Worm (Caenorhabditis elegans): ENCODE data around the gene best-13.
A peak's percentile ranks its signal among the peaks of the same experiment; 100 is the strongest.

The best-13 gene

DNA sequence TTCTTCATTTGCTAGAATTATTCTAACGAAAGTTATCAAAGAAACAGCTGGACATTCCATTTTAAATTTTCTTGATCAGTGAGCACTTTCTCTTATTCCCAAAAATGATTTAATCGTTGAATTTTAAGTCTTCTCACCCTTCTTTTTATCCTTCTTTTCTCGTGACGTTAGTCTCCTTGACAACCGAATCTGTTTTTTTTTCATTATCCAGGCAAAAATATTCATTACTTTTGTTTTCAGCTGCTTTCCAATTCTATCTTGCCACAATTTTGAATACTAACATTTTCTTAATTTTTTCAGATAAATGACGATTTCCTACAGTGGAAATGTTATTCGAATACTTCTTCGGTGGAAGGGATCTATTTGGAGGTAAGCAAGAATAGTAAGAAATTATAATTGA is at the start of gene best-13:
Gene best-13, plus strand, starts transcription at position 301 of the 400 bp plus-strand sequence.
- TF ChIP-seq R02D3.7 (tag; optimal IDR thresholded peaks at IDR 0.05) (no peak), lin-39 (tag; optimal IDR thresholded peaks at IDR 0.05) (no peak), ceh-32 (tag; optimal IDR thresholded peaks at IDR 0.05; ENCODE audit: poor library complexity) (no peak), ama-1 (optimal IDR thresholded peaks at IDR 0.05) (no peak), mes-2 (tag; optimal IDR thresholded peaks at IDR 0.05; ENCODE audit: poor library complexity, severe bottlenecking) (no peak), lsy-2 (tag; optimal IDR thresholded peaks at IDR 0.05) (no peak)

DNA sequence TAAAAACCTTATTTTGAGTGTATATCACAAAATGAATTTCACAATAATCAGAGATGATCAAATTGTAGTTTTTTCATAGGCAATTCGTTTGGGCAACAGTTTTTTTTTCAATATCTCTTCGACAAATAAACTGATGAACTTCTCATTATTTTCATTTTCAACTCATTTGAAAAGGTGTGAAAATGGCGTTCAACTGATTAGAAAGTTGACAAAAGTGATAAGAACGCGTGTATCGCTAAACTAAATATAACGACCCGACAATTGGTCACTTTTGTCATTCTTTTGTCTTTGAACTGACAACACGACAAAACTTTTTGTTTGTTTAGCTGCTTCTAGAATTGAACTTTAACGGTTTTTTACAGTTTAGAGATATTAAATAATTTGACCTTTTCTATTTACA is 48.8 kb upstream of the best-13 start:
- TF ChIP-seq dmd-6 (GFP tag; IDR thresholded peaks at IDR 0.05) (peak; percentile 30; the same call in 1 of the 2 replicates), dve-1 (tag; optimal IDR thresholded peaks at IDR 0.05; ENCODE audit: insufficient read depth) (peak; percentile 13), mdl-1 (tag; optimal IDR thresholded peaks at IDR 0.05) (no peak), pqm-1 (tag; optimal IDR thresholded peaks at IDR 0.05) (peak; percentile 47)

DNA sequence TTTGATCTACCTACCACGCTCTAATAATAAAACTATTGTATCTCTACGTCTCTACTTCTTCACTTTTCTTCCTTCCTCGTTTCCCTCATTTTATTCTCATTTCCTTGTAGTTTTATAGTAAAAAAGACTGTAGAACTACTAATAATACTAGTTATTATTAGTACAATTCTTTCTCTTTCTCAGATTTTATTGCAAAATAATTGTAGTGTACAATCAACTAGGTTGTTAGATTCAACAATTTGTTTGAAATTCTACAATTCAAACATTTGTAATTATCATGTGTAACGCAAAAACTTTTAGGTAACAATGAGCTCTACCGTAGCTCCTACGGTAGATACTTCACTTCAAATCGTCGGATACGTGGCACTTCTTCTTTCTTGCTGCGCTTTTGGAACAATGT is 48.0 kb upstream of the best-13 start, which contains the start of gene K07F5.12:
Gene K07F5.12, plus strand, starts transcription at position 301 of the 400 bp plus-strand sequence.
- TF ChIP-seq dmd-6 (GFP tag; IDR thresholded peaks at IDR 0.05) (no peak), ceh-44 (GFP tag; IDR thresholded peaks at IDR 0.05) (no peak), dmd-8 (GFP tag; IDR thresholded peaks at IDR 0.05) (no peak), F10B5.3 (tag; optimal IDR thresholded peaks at IDR 0.05) (no peak), unc-39 (tag; optimal IDR thresholded peaks at IDR 0.05) (no peak), duxl-1 (tag; optimal IDR thresholded peaks at IDR 0.05; ENCODE audit: poor library complexity) (no peak), zag-1 (tag; optimal IDR thresholded peaks at IDR 0.05) (no peak), mdl-1 (tag; optimal IDR thresholded peaks at IDR 0.05) (no peak), ceh-20 (GFP tag; IDR thresholded peaks at IDR 0.05) (no peak), F26F4.8 (GFP tag; conservative IDR thresholded peaks at IDR 0.05) (no peak), snpc-4 (tag; optimal IDR thresholded peaks at IDR 0.05) (no peak), lim-7 (GFP tag; IDR thresholded peaks at IDR 0.05) (no peak), R02D3.7 (tag; optimal IDR thresholded peaks at IDR 0.05) (no peak), mes-2 (tag; optimal IDR thresholded peaks at IDR 0.05; ENCODE audit: poor library complexity, severe bottlenecking) (no peak)

DNA sequence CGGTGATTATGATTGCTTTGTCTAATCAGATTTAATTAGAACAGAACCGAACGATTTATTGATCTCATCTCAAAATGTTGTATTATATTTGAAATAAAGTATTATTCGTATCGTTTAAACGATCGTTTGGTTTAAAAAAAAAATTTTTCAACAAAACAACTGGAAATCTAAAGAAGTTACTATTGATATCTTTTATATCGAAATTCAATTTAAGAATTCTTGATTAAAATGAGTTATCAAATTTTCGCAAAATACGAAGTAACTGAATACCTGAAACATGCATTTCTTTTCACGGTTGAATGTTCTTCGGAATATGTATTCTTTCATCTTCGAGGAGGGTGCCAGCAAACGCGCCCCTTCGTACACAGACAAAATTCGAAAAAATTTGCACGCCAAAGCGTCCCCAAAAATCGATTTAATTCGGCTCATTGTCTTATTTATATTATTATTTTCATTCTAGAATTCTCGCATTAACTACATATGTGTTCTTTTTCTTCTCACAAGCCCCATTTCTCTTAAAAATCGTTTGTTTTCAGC is 45.7 kb upstream of the best-13 start, which contains the start of gene npp-1:
Gene npp-1, plus strand, starts transcription at position 537 of the 537 bp plus-strand sequence.
- TF ChIP-seq zfp-3 (GFP tag; conservative IDR thresholded peaks at IDR 0.05) (no peak), madf-9 (GFP tag; conservative IDR thresholded peaks at IDR 0.05) (no peak), ceh-62 (tag; optimal IDR thresholded peaks at IDR 0.05) (no peak), lin-38 (GFP tag; IDR thresholded peaks at IDR 0.05) (peak; percentile 86), ama-1 (optimal IDR thresholded peaks at IDR 0.05) (no peak), T20F7.1 (GFP tag; optimal IDR thresholded peaks at IDR 0.05) (peak; percentile 7), set-16 (GFP tag; IDR thresholded peaks at IDR 0.05) (no peak), dmd-6 (GFP tag; IDR thresholded peaks at IDR 0.05) (no peak), aha-1 (tag) (peak; percentile 57), gei-8 (GFP tag; optimal IDR thresholded peaks at IDR 0.05) (no peak), dpl-1 (GFP tag; optimal IDR thresholded peaks at IDR 0.05) (peak; percentile 55), F37D6.2 (tag; optimal IDR thresholded peaks at IDR 0.05) (no peak), fkh-10 (GFP tag; optimal IDR thresholded peaks at IDR 0.05) (no peak), duxl-1 (tag; optimal IDR thresholded peaks at IDR 0.05; ENCODE audit: poor library complexity) (no peak), nhr-41 (GFP tag; IDR thresholded peaks at IDR 0.05) (no peak), daf-12 (tag; optimal IDR thresholded peaks at IDR 0.05) (no peak), R02D3.7 (tag; optimal IDR thresholded peaks at IDR 0.05) (no peak), attf-4 (tag; optimal IDR thresholded peaks at IDR 0.05) (no peak), zfp-2 (tag; optimal IDR thresholded peaks at IDR 0.05) (no peak), skn-1 (tag; optimal IDR thresholded peaks at IDR 0.05) (no peak), mes-2 (tag; optimal IDR thresholded peaks at IDR 0.05; ENCODE audit: poor library complexity, severe bottlenecking) (peak; percentile 88), cey-2 (tag; optimal IDR thresholded peaks at IDR 0.05; ENCODE audit: borderline replicate concordance, insufficient read depth) (no peak), nhr-76 (tag; optimal IDR thresholded peaks at IDR 0.05) (no peak), nhr-10 (tag; optimal IDR thresholded peaks at IDR 0.05) (no peak), ces-1 (GFP tag; optimal IDR thresholded peaks at IDR 0.05) (no peak), unc-130 (GFP tag; optimal IDR thresholded peaks at IDR 0.05) (peak; percentile 10), zip-2 (tag; optimal IDR thresholded peaks at IDR 0.05) (no peak), ztf-11 (tag; optimal IDR thresholded peaks at IDR 0.05) (no peak), lin-13 (GFP tag; optimal IDR thresholded peaks at IDR 0.05) (peak; percentile 30), fos-1 (tag; optimal IDR thresholded peaks at IDR 0.05) (no peak), Y105C5A.15 (GFP tag; IDR thresholded peaks at IDR 0.05) (no peak)

All from whole organism, L4 larva.